Fruit fly (Drosophila melanogaster) whole organism, embryonic: Measurements from ENCODE around the gene drn.

Experiments used
- CG10431 ChIP-seq: fragments of 200-800 bp; sonication (Bioruptor generic); optimal IDR thresholded peaks from 3 replicates; lab custom pipeline; 2018; ENCODE audit warnings: missing biosample characterization, mild to moderate bottlenecking, missing genetic modification characterization
- CG10959 ChIP-seq: fragments of 200-800 bp; sonication (Bioruptor generic); IDR thresholded peaks from 2 replicates; pipeline ENCODE4 v1.3.6; 2022; ENCODE audit warnings: missing biosample characterization, missing genetic modification characterization
- CG11093 ChIP-seq: fragments of 200-800 bp; sonication (Bioruptor generic); IDR thresholded peaks from 3 replicates; pipeline ENCODE4 v1.3.6; 2022; ENCODE audit warnings: missing biosample characterization, missing genetic modification characterization
- CG12219 ChIP-seq: fragments of 200-800 bp; sonication (Bioruptor generic); optimal IDR thresholded peaks from 3 replicates; lab custom pipeline; 2018; ENCODE audit warnings: missing biosample characterization, mild to moderate bottlenecking, missing genetic modification characterization
- CG12236 ChIP-seq: fragments of 200-800 bp; sonication (Bioruptor generic); optimal IDR thresholded peaks from 2 replicates; lab custom pipeline; 2016; ENCODE audit warnings: missing biosample characterization, missing genetic modification characterization
- CG13123 ChIP-seq: fragments of 200-800 bp; sonication (Bioruptor generic); optimal IDR thresholded peaks from 2 replicates; lab custom pipeline; 2016; ENCODE audit warnings: missing biosample characterization, missing genetic modification characterization
- CG13296 ChIP-seq: fragments of 200-800 bp; sonication (Bioruptor generic); optimal IDR thresholded peaks from 3 replicates; lab custom pipeline; 2018; ENCODE audit warnings: missing biosample characterization, mild to moderate bottlenecking, missing genetic modification characterization
- CG14050 ChIP-seq: fragments of 200-800 bp; sonication (Bioruptor generic); IDR thresholded peaks from 3 replicates; pipeline ENCODE4 v1.3.6; 2022; ENCODE audit warnings: missing biosample characterization, missing genetic modification characterization
- CG1603 ChIP-seq: fragments of 200-800 bp; sonication (Bioruptor generic); optimal IDR thresholded peaks from 2 replicates; lab custom pipeline; 2019; ENCODE audit warnings: missing biosample characterization, mild to moderate bottlenecking, missing genetic modification characterization, moderate library complexity
- CG16815 ChIP-seq: fragments of 200-800 bp; sonication (Bioruptor generic); optimal IDR thresholded peaks from 3 replicates; lab custom pipeline; 2017; ENCODE audit warnings: missing biosample characterization, mild to moderate bottlenecking, missing genetic modification characterization
- CG18599 ChIP-seq: fragments of 200-800 bp; sonication (Bioruptor generic); optimal IDR thresholded peaks from 3 replicates; lab custom pipeline; 2017; ENCODE audit warnings: missing biosample characterization, missing genetic modification characterization, mild to moderate bottlenecking, moderate library complexity, missing genetic modification reagents
- CG2129 ChIP-seq: fragments of 200-800 bp; sonication (Bioruptor generic); IDR thresholded peaks from 2 replicates; pipeline ENCODE4 v1.3.6; 2022; ENCODE audit warnings: missing biosample characterization, missing genetic modification characterization; ENCODE audit not compliant: partially characterized antibody
- CG2678 ChIP-seq: fragments of 200-800 bp; sonication (Bioruptor generic); optimal IDR thresholded peaks from 3 replicates; lab custom pipeline; 2019; ENCODE audit warnings: missing biosample characterization, mild to moderate bottlenecking, missing genetic modification characterization, moderate library complexity
- CG2712 ChIP-seq: fragments of 200-800 bp; optimal IDR thresholded peaks from 3 replicates; lab custom pipeline; 2019; ENCODE audit warnings: missing biosample characterization, mild to moderate bottlenecking, missing genetic modification characterization, moderate library complexity
- CG3065 ChIP-seq: fragments of 200-800 bp; sonication (Bioruptor generic); optimal IDR thresholded peaks from 2 replicates; lab custom pipeline; 2016; ENCODE audit warnings: missing biosample characterization, missing genetic modification characterization
- CG31365 ChIP-seq: fragments of 200-800 bp; sonication (Bioruptor generic); optimal IDR thresholded peaks from 2 replicates; lab custom pipeline; 2018; ENCODE audit warnings: missing biosample characterization, mild to moderate bottlenecking, missing genetic modification characterization
- CG3726 ChIP-seq: fragments of 200-800 bp; sonication (Bioruptor generic); IDR thresholded peaks from 3 replicates; pipeline ENCODE4, ENCODE4 v1.3.6; 2022; ENCODE audit warnings: missing biosample characterization, missing genetic modification characterization
- CG6175 ChIP-seq: fragments of 200-800 bp; sonication (Bioruptor generic); IDR thresholded peaks from 3 replicates; pipeline ENCODE4 v1.3.6; 2022; ENCODE audit warnings: missing biosample characterization, missing genetic modification characterization
- CG7372 ChIP-seq: fragments of 200-800 bp; sonication (Bioruptor generic); IDR thresholded peaks from 2 replicates; pipeline ENCODE4 v1.3.6; 2022; ENCODE audit warnings: missing biosample characterization, missing genetic modification characterization
- CG7556 ChIP-seq: fragments of 200-800 bp; sonication (Bioruptor generic); optimal IDR thresholded peaks from 2 replicates; lab custom pipeline; 2017; ENCODE audit warnings: missing biosample characterization, mild to moderate bottlenecking, missing genetic modification characterization
- CG7745 ChIP-seq: fragments of 200-800 bp; sonication (Bioruptor generic); optimal IDR thresholded peaks from 2 replicates; lab custom pipeline; 2018; ENCODE audit warnings: missing biosample characterization, mild to moderate bottlenecking, missing genetic modification characterization, moderate library complexity
- CG7928 ChIP-seq: fragments of 200-800 bp; sonication (Bioruptor generic); optimal IDR thresholded peaks from 2 replicates; lab custom pipeline; 2017; ENCODE audit warnings: missing biosample characterization, mild to moderate bottlenecking, missing genetic modification characterization
- CG7963 ChIP-seq: fragments of 200-800 bp; sonication (Bioruptor generic); IDR thresholded peaks from 3 replicates; pipeline ENCODE4 v1.3.6; 2022; ENCODE audit warnings: missing biosample characterization, missing genetic modification characterization; ENCODE audit not compliant: partially characterized antibody
- CG9876 ChIP-seq: fragments of 200-800 bp; sonication (Bioruptor generic); optimal IDR thresholded peaks from 2 replicates; lab custom pipeline; 2016; ENCODE audit warnings: missing biosample characterization, missing genetic modification characterization
- Deaf1 ChIP-seq: fragments of 200-800 bp; optimal IDR thresholded peaks from 3 replicates; lab custom pipeline; 2019; ENCODE audit warnings: missing biosample characterization, mild to moderate bottlenecking, missing genetic modification characterization, moderate library complexity
- HLH3B ChIP-seq: fragments of 200-800 bp; sonication (Bioruptor generic); IDR thresholded peaks from 2 replicates; pipeline ENCODE4 v1.3.6; 2022; ENCODE audit warnings: missing biosample characterization, missing genetic modification characterization
- Hr51 ChIP-seq, 2 experiments: fragments of 200-800 bp; sonication (Bioruptor generic); optimal IDR thresholded peaks; 2 replicates in 1 of 2; 3 replicates in 1 of 2; lab custom pipeline; 2016 to 2018; ENCODE audit warnings: missing biosample characterization in 2 of 2, missing genetic modification characterization in 2 of 2, mild to moderate bottlenecking in 1 of 2, moderate library complexity in 1 of 2
- MTF-1 ChIP-seq: fragments of 200-800 bp; sonication (Bioruptor generic); optimal IDR thresholded peaks from 2 replicates; lab custom pipeline; 2018; ENCODE audit warnings: missing biosample characterization, mild to moderate bottlenecking, missing genetic modification characterization, borderline replicate concordance
- Med ChIP-seq: fragments of 200-800 bp; sonication (Bioruptor generic); peaks from one replicate; lab custom pipeline; 2016; ENCODE audit warnings: missing biosample characterization, missing genetic modification characterization, mild to moderate bottlenecking, inconsistent platforms, moderate library complexity
- Ravus ChIP-seq: fragments of 200-800 bp; sonication (Bioruptor generic); IDR thresholded peaks from 2 replicates; pipeline ENCODE4 v1.3.6; 2022; ENCODE audit warnings: missing biosample characterization, missing genetic modification characterization
- TFAM ChIP-seq: fragments of 200-800 bp; sonication (Bioruptor generic); optimal IDR thresholded peaks from 2 replicates; lab custom pipeline; 2017; ENCODE audit warnings: missing biosample characterization, missing genetic modification characterization, inconsistent platforms
- ab ChIP-seq: fragments of 200-800 bp; sonication (Bioruptor generic); optimal IDR thresholded peaks from 2 replicates; lab custom pipeline; 2016; ENCODE audit warnings: missing biosample characterization, missing genetic modification characterization
- bigmax ChIP-seq: fragments of 200-800 bp; sonication (Bioruptor generic); optimal IDR thresholded peaks from 2 replicates; lab custom pipeline; 2018; ENCODE audit warnings: missing biosample characterization, mild to moderate bottlenecking, missing genetic modification characterization
- cwo ChIP-seq: fragments of 200-800 bp; sonication (Bioruptor generic); optimal IDR thresholded peaks from 3 replicates; lab custom pipeline; 2017; ENCODE audit warnings: missing biosample characterization, missing genetic modification characterization, mild to moderate bottlenecking, moderate library complexity, missing genetic modification reagents
- dysf ChIP-seq: fragments of 200-800 bp; sonication (Bioruptor generic); IDR thresholded peaks from 3 replicates; pipeline ENCODE4 v1.3.6; 2022; ENCODE audit warnings: missing biosample characterization, missing genetic modification characterization
- en ChIP-seq: fragments of 200-800 bp; sonication (Bioruptor generic); optimal IDR thresholded peaks from 2 replicates; lab custom pipeline; 2016; ENCODE audit warnings: missing biosample characterization, missing genetic modification characterization
- fd102C ChIP-seq: fragments of 200-800 bp; sonication (Bioruptor generic); optimal IDR thresholded peaks from 2 replicates; lab custom pipeline; 2018; ENCODE audit warnings: missing biosample characterization, mild to moderate bottlenecking, missing genetic modification characterization, moderate library complexity
- gcm2 ChIP-seq: fragments of 200-800 bp; sonication (Bioruptor generic); optimal IDR thresholded peaks from 2 replicates; lab custom pipeline; 2016; ENCODE audit warnings: missing biosample characterization, missing genetic modification characterization
- gt ChIP-seq: fragments of 200-800 bp; sonication (Bioruptor generic); IDR thresholded peaks from 2 replicates; pipeline ENCODE4 v1.3.6; 2022; ENCODE audit warnings: missing biosample characterization, missing genetic modification characterization
- ind ChIP-seq: fragments of 200-800 bp; sonication (Bioruptor generic); optimal IDR thresholded peaks from 3 replicates; lab custom pipeline; 2016; ENCODE audit warnings: missing biosample characterization, missing genetic modification characterization
- oc ChIP-seq: fragments of 200-800 bp; sonication (Bioruptor generic); optimal IDR thresholded peaks from 2 replicates; lab custom pipeline; 2018; ENCODE audit warnings: missing biosample characterization, mild to moderate bottlenecking, missing genetic modification characterization, moderate library complexity
- ranshi ChIP-seq: fragments of 200-800 bp; sonication (Bioruptor generic); IDR thresholded peaks from 2 replicates; pipeline ENCODE4 v1.3.6; 2022; ENCODE audit warnings: missing biosample characterization, missing genetic modification characterization
- schlank ChIP-seq: fragments of 200-800 bp; sonication (Bioruptor generic); optimal IDR thresholded peaks from 2 replicates; lab custom pipeline; 2018; ENCODE audit warnings: missing biosample characterization, mild to moderate bottlenecking, missing genetic modification characterization
- sens-2 ChIP-seq: fragments of 200-800 bp; sonication (Bioruptor generic); IDR thresholded peaks from 2 replicates; pipeline ENCODE4 v1.3.6; 2022; ENCODE audit warnings: missing biosample characterization, missing genetic modification characterization
- seq ChIP-seq: fragments of 200-800 bp; sonication (Bioruptor generic); IDR thresholded peaks from 2 replicates; pipeline ENCODE4 v1.3.6; 2022; ENCODE audit warnings: missing biosample characterization, missing genetic modification characterization
- ssp ChIP-seq: fragments of 200-800 bp; sonication (Bioruptor generic); IDR thresholded peaks from 2 replicates; pipeline ENCODE4 v1.3.6; 2022; ENCODE audit warnings: missing biosample characterization, missing genetic modification characterization
- tgo ChIP-seq: fragments of 200-800 bp; sonication (Bioruptor generic); IDR thresholded peaks from 3 replicates; pipeline ENCODE4 v1.3.6; 2022; ENCODE audit warnings: missing biosample characterization, missing genetic modification characterization
- tio ChIP-seq: fragments of 200-800 bp; sonication (Bioruptor generic); optimal IDR thresholded peaks from 2 replicates; lab custom pipeline; 2017; ENCODE audit warnings: missing biosample characterization, missing genetic modification characterization, inconsistent platforms
- twi ChIP-seq: fragments of 200-800 bp; optimal IDR thresholded peaks from 2 replicates; lab custom pipeline; 2019; ENCODE audit warnings: missing biosample characterization, mild to moderate bottlenecking, missing genetic modification characterization, moderate library complexity

The drn gene

dm6 chr3R:9341189-9342012, 1.4 kb downstream of the drn start (continued):
- TF ChIP-seq ab (GFP tag; lab: Kevin White, UChicago) (no peak), CG7963 (peak; percentile 64; the same call in 2 of the 3 replicates), gt (GFP tag; lab: Robert Waterston, UW) (no peak), TFAM (peak; percentile 35), CG6175 (GFP tag; lab: Robert Waterston, UW) (no peak), CG31365 (tag; lab: Kevin White, UChicago) (peak; percentile 43), CG13296 (GFP tag; lab: Kevin White, UChicago) (peak; percentile 90), CG13123 (GFP tag; lab: Kevin White, UChicago) (peak; percentile 31), CG3065 (GFP tag; lab: Kevin White, UChicago) (peak; percentile 60), CG14050 (GFP tag; lab: Robert Waterston, UW) (peak; percentile 70), CG7928 (GFP tag; lab: Kevin White, UChicago) (peak; percentile 24), bigmax (no peak), dysf (GFP tag; lab: Robert Waterston, UW) (peak; percentile 83), CG2712 (tag; lab: Kevin White, UChicago) (peak; percentile 85), CG10959 (GFP tag; lab: Robert Waterston, UW) (no peak), CG12219 (GFP tag; lab: Kevin White, UChicago) (peak; percentile 62), ssp (no peak), Ravus (no peak), Med (peak; percentile 93), cwo (GFP tag; lab: Kevin White, UChicago) (peak; percentile 73), CG2129 (GFP tag; lab: Robert Waterston, UW) (peak; percentile 93), ind (GFP tag; lab: Kevin White, UChicago) (peak; percentile 71), MTF-1 (GFP tag; lab: Kevin White, UChicago) (peak; percentile 79), CG18599 (GFP tag; lab: Kevin White, UChicago) (peak; percentile 89), sens-2 (GFP tag; lab: Robert Waterston, UW) (no peak; the same call in 1 of the 2 replicates), CG16815 (GFP tag; lab: Kevin White, UChicago) (peak; percentile 23), CG12236 (peak; percentile 46), Deaf1 (tag; lab: Kevin White, UChicago) (peak; percentile 68), fd102C (GFP tag; lab: Kevin White, UChicago) (peak; percentile 36), CG11093 (GFP tag; lab: Robert Waterston, UW) (no peak), CG3726 (GFP tag; lab: Robert Waterston, UW) (no peak), CG9876 (no peak), gcm2 (GFP tag; lab: Kevin White, UChicago) (peak; percentile 7), seq (GFP tag; lab: Robert Waterston, UW) (peak; percentile 53; the same call in 1 of the 2 replicates), CG10431 (peak; percentile 48), twi (tag; lab: Kevin White, UChicago) (peak; percentile 65), Hr51 (GFP tag; optimal IDR thresholded peaks at IDR 0.05; lab: Kevin White, UChicago) (peak; percentile 60 to 86), CG1603 (tag; lab: Kevin White, UChicago) (peak; percentile 58), CG7556 (peak; percentile 88), tgo (GFP tag; lab: Robert Waterston, UW) (peak; percentile 78), tio (GFP tag; lab: Kevin White, UChicago) (peak; percentile 43), CG2678 (tag; lab: Kevin White, UChicago) (peak; percentile 91), schlank (peak; percentile 60), ranshi (GFP tag; lab: Robert Waterston, UW) (peak; percentile 41; the same call in 1 of the 2 replicates), CG7745 (tag; lab: Kevin White, UChicago) (no peak), HLH3B (GFP tag; lab: Robert Waterston, UW) (peak; percentile 56; the same call in 1 of the 2 replicates), CG7372 (peak; percentile 42; the same call in 1 of the 2 replicates), oc (tag; lab: Kevin White, UChicago) (peak; percentile 29), en (GFP tag; lab: Kevin White, UChicago) (no peak)
